Worm (Caenorhabditis elegans) whole organism, mixed stage, embryonic: ENCODE measurements around the gene Y37E11AM.4.
A peak's percentile ranks its signal among the peaks of the same experiment; 100 is the strongest.

Experiments used
- mab-5 ChIP-seq: fragments of 150-350 bp; optimal IDR thresholded peaks from 2 replicates; lab custom pipeline; 2014; ENCODE audit warnings: missing biosample characterization, missing genetic modification characterization
- nhr-28 ChIP-seq: fragments of 150-350 bp; optimal IDR thresholded peaks from 2 replicates; lab custom pipeline; 2014; ENCODE audit warnings: missing biosample characterization, missing genetic modification characterization
- unc-62 ChIP-seq: fragments of 150-350 bp; optimal IDR thresholded peaks from 2 replicates; lab custom pipeline; 2014; ENCODE audit warnings: missing biosample characterization, missing genetic modification reagents, missing genetic modification characterization

DNA sequence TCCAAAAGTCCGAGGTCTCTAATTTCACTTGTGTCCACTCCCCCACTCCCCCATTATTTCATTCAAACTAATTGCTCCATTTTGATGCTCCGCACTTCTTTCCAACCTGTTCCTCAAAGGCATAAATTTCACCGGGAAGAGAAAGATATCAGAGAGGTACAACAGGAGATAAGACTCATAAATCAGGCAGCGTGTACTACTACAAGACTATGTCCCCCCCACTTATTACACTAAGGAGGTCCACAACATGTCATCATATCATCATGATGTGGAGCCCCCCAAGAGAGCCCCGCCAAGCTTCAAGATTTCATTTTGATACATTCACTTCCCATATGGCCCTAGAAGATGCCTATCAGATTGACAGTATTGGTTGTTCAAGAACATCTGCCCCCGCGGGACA lies 42.9 kb upstream of the Y37E11AM.4 start:
- no peak for TF ChIP-seq nhr-28 (tag; lab: Kevin White, UChicago)
- TF ChIP-seq unc-62 (GFP tag; lab: Kevin White, UChicago) = peak; percentile 86
- TF ChIP-seq mab-5 (tag; lab: Kevin White, UChicago) = peak; percentile 82
